Fruit fly (Drosophila melanogaster): ENCODE measurements around the gene CG1812.

DNA sequence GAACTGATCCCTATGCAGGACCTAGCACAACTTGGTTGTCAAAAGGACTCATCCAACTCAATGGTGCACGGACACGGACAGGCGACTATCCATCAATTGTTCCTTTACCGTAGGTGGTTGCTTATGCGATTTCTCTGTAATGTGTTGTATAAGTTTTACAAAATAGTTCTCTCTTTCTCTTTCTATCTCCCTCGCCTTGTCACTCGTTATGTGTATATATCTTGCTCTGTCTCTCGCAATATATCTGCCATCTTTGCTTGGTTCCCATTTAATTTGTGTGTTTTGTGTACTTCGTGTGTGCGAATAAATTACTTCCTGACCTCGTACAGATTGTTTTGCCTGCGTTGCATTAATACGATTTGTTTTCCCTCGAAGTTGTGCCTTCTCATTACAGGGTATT, 40.6 kb upstream of the CG1812 start:
- TF ChIP-seq psq (optimal IDR thresholded peaks at IDR 0.05) (no peak), CG8478 (optimal IDR thresholded peaks at IDR 0.05) (no peak), usp (GFP tag; optimal IDR thresholded peaks at IDR 0.05) (no peak)
